Fruit fly (Drosophila melanogaster) whole organism, embryonic: ENCODE results near the gene zye.

ENCODE experiments used
- B-H1 ChIP-seq: fragments of 200-800 bp; sonication (Bioruptor generic); IDR thresholded peaks from 3 replicates; pipeline ENCODE4 v1.3.6; 2022; ENCODE audit warnings: missing biosample characterization, missing genetic modification characterization
- Blimp-1 ChIP-seq: fragments of 200-800 bp; sonication (Bioruptor generic); optimal IDR thresholded peaks from 3 replicates; lab custom pipeline; 2018; ENCODE audit warnings: missing biosample characterization, missing genetic modification characterization, mild to moderate bottlenecking, moderate library complexity, missing genetic modification reagents
- BtbVII ChIP-seq: fragments of 200-800 bp; sonication (Bioruptor generic); optimal IDR thresholded peaks from 3 replicates; lab custom pipeline; 2017; ENCODE audit warnings: missing biosample characterization, mild to moderate bottlenecking, missing genetic modification characterization
- CG10147 ChIP-seq: fragments of 200-800 bp; sonication (Bioruptor generic); optimal IDR thresholded peaks from 2 replicates; lab custom pipeline; 2019; ENCODE audit warnings: missing biosample characterization, mild to moderate bottlenecking, missing genetic modification characterization, moderate library complexity
- CG10543 ChIP-seq: fragments of 200-800 bp; sonication (Bioruptor generic); optimal IDR thresholded peaks from 3 replicates; lab custom pipeline; 2017; ENCODE audit warnings: missing biosample characterization, mild to moderate bottlenecking, missing genetic modification characterization, moderate library complexity
- CG12071 ChIP-seq: fragments of 200-800 bp; sonication (Bioruptor generic); optimal IDR thresholded peaks from 3 replicates; lab custom pipeline; 2018; ENCODE audit warnings: missing biosample characterization, mild to moderate bottlenecking, missing genetic modification characterization
- CG1233 ChIP-seq: fragments of 200-800 bp; sonication (Bioruptor generic); optimal IDR thresholded peaks from 4 replicates; lab custom pipeline; 2018; ENCODE audit warnings: missing biosample characterization, mild to moderate bottlenecking, missing genetic modification characterization
- CG13296 ChIP-seq: fragments of 200-800 bp; sonication (Bioruptor generic); optimal IDR thresholded peaks from 3 replicates; lab custom pipeline; 2018; ENCODE audit warnings: missing biosample characterization, mild to moderate bottlenecking, missing genetic modification characterization
- CG13424 ChIP-seq: fragments of 200-800 bp; sonication (Bioruptor generic); optimal IDR thresholded peaks from 2 replicates; lab custom pipeline; 2019; ENCODE audit warnings: missing biosample characterization, mild to moderate bottlenecking, missing genetic modification characterization, moderate library complexity
- CG1603 ChIP-seq: fragments of 200-800 bp; sonication (Bioruptor generic); optimal IDR thresholded peaks from 2 replicates; lab custom pipeline; 2019; ENCODE audit warnings: missing biosample characterization, mild to moderate bottlenecking, missing genetic modification characterization, moderate library complexity
- CG17385 ChIP-seq: fragments of 200-800 bp; sonication (Bioruptor generic); optimal IDR thresholded peaks from 3 replicates; lab custom pipeline; 2018; ENCODE audit warnings: missing biosample characterization, mild to moderate bottlenecking, missing genetic modification characterization
- CG17568 ChIP-seq: fragments of 200-800 bp; sonication (Bioruptor generic); optimal IDR thresholded peaks from 2 replicates; lab custom pipeline; 2018; ENCODE audit warnings: missing biosample characterization, mild to moderate bottlenecking, missing genetic modification characterization, moderate library complexity
- CG2199 ChIP-seq: fragments of 200-800 bp; sonication (Bioruptor generic); IDR thresholded peaks from 3 replicates; pipeline ENCODE4 v1.3.6; 2022; ENCODE audit warnings: missing biosample characterization, missing genetic modification characterization
- CG30431 ChIP-seq: fragments of 200-800 bp; sonication (Bioruptor generic); optimal IDR thresholded peaks from 2 replicates; lab custom pipeline; 2017; ENCODE audit warnings: missing biosample characterization, missing genetic modification characterization
- CG3281 ChIP-seq: fragments of 200-800 bp; sonication (Bioruptor generic); optimal IDR thresholded peaks from 3 replicates; lab custom pipeline; 2017; ENCODE audit warnings: missing biosample characterization, mild to moderate bottlenecking, missing genetic modification characterization
- CG34224 ChIP-seq: fragments of 200-800 bp; sonication (Bioruptor generic); IDR thresholded peaks from 3 replicates; pipeline ENCODE4 v1.3.6; 2022; ENCODE audit warnings: missing biosample characterization, missing genetic modification characterization; ENCODE audit not compliant: partially characterized antibody
- CG6813 ChIP-seq: fragments of 200-800 bp; sonication (Bioruptor generic); optimal IDR thresholded peaks from 2 replicates; lab custom pipeline; 2017; ENCODE audit warnings: missing biosample characterization, missing genetic modification characterization, mild to moderate bottlenecking, moderate library complexity, missing genetic modification reagents
- CG7271 ChIP-seq: fragments of 200-800 bp; sonication (Bioruptor generic); optimal IDR thresholded peaks from 2 replicates; lab custom pipeline; 2018; ENCODE audit warnings: missing biosample characterization, mild to moderate bottlenecking, missing genetic modification characterization, moderate library complexity
- CG7839 ChIP-seq: fragments of 200-800 bp; sonication (Bioruptor generic); optimal IDR thresholded peaks from 3 replicates; lab custom pipeline; 2018; ENCODE audit warnings: missing biosample characterization, mild to moderate bottlenecking, missing genetic modification characterization, moderate library complexity
- CG7987 ChIP-seq: fragments of 200-800 bp; sonication (Bioruptor generic); optimal IDR thresholded peaks from 2 replicates; lab custom pipeline; 2018; ENCODE audit warnings: missing biosample characterization, mild to moderate bottlenecking, missing genetic modification characterization, moderate library complexity
- CG8089 ChIP-seq: fragments of 200-800 bp; sonication (Bioruptor generic); optimal IDR thresholded peaks from 3 replicates; lab custom pipeline; 2016; ENCODE audit warnings: missing biosample characterization, missing genetic modification characterization
- CG8290 ChIP-seq, 3 experiments: fragments of 200-800 bp; sonication (Bioruptor generic); optimal IDR thresholded peaks; 2 replicates each; lab custom pipeline; 2016 to 2019; ENCODE audit warnings: missing biosample characterization in 3 of 3, missing genetic modification characterization in 3 of 3, mild to moderate bottlenecking in 2 of 3, moderate library complexity in 1 of 3
- CG9817 ChIP-seq: fragments of 200-800 bp; sonication (Bioruptor generic); optimal IDR thresholded peaks from 2 replicates; lab custom pipeline; 2018; ENCODE audit warnings: missing biosample characterization, mild to moderate bottlenecking, missing genetic modification characterization, moderate library complexity
- CoRest ChIP-seq: fragments of 200-800 bp; sonication (Bioruptor generic); optimal IDR thresholded peaks from 3 replicates; lab custom pipeline; 2018; ENCODE audit warnings: missing biosample characterization, mild to moderate bottlenecking, missing genetic modification characterization, moderate library complexity
- Dek ChIP-seq: fragments of 200-800 bp; sonication (Bioruptor generic); optimal IDR thresholded peaks from 3 replicates; lab custom pipeline; 2019; ENCODE audit warnings: missing biosample characterization, mild to moderate bottlenecking, missing genetic modification characterization, moderate library complexity
- Fer1 ChIP-seq: fragments of 200-800 bp; sonication (Bioruptor generic); optimal IDR thresholded peaks from 2 replicates; lab custom pipeline; 2017; ENCODE audit warnings: missing biosample characterization, mild to moderate bottlenecking, missing genetic modification characterization
- Hand ChIP-seq: fragments of 200-800 bp; sonication (Bioruptor generic); optimal IDR thresholded peaks from 2 replicates; lab custom pipeline; 2017; ENCODE audit warnings: mild to moderate bottlenecking, missing biosample characterization, missing genetic modification reagents, missing genetic modification characterization
- Hr39 ChIP-seq: fragments of >200 bp; optimal IDR thresholded peaks from 2 replicates; lab custom pipeline; 2017
- Jarid2 ChIP-seq: fragments of 200-800 bp; sonication (Bioruptor generic); optimal IDR thresholded peaks from 3 replicates; lab custom pipeline; 2017; ENCODE audit warnings: mild to moderate bottlenecking, missing biosample characterization, missing genetic modification reagents, missing genetic modification characterization
- MTF-1 ChIP-seq: fragments of 200-800 bp; sonication (Bioruptor generic); optimal IDR thresholded peaks from 2 replicates; lab custom pipeline; 2018; ENCODE audit warnings: missing biosample characterization, mild to moderate bottlenecking, missing genetic modification characterization, borderline replicate concordance
- NfI ChIP-seq: fragments of 200-800 bp; sonication (Bioruptor generic); optimal IDR thresholded peaks from 3 replicates; lab custom pipeline; 2018; ENCODE audit warnings: missing biosample characterization, mild to moderate bottlenecking, missing genetic modification characterization, moderate library complexity
- Optix ChIP-seq: fragments of 200-800 bp; sonication (Bioruptor generic); IDR thresholded peaks from 3 replicates; pipeline ENCODE4 v1.3.6; 2022; ENCODE audit warnings: missing biosample characterization, missing genetic modification characterization
- Six4 ChIP-seq: fragments of 200-800 bp; sonication (Bioruptor generic); optimal IDR thresholded peaks from 2 replicates; lab custom pipeline; 2016; ENCODE audit warnings: missing biosample characterization, missing genetic modification characterization
- caup ChIP-seq: fragments of 200-800 bp; sonication (Bioruptor generic); optimal IDR thresholded peaks from 3 replicates; lab custom pipeline; 2017; ENCODE audit warnings: missing biosample characterization, mild to moderate bottlenecking, missing genetic modification characterization, moderate library complexity; ENCODE audit not compliant: severe bottlenecking
- ci ChIP-seq: fragments of 200-800 bp; sonication (Bioruptor generic); IDR thresholded peaks from 3 replicates; pipeline ENCODE4 v1.3.6; 2022; ENCODE audit warnings: missing biosample characterization, missing genetic modification characterization
- emc ChIP-seq: fragments of 200-800 bp; sonication (Bioruptor generic); optimal IDR thresholded peaks from 2 replicates; lab custom pipeline; 2016; ENCODE audit warnings: missing biosample characterization, missing genetic modification characterization
- fd102C ChIP-seq: fragments of 200-800 bp; sonication (Bioruptor generic); optimal IDR thresholded peaks from 2 replicates; lab custom pipeline; 2018; ENCODE audit warnings: missing biosample characterization, mild to moderate bottlenecking, missing genetic modification characterization, moderate library complexity
- fd3F ChIP-seq: fragments of 200-800 bp; sonication (Bioruptor generic); optimal IDR thresholded peaks from 2 replicates; lab custom pipeline; 2018; ENCODE audit warnings: missing biosample characterization, mild to moderate bottlenecking, missing genetic modification characterization, moderate library complexity
- gcm ChIP-seq: fragments of 200-800 bp; sonication (Bioruptor generic); optimal IDR thresholded peaks from 2 replicates; lab custom pipeline; 2019; ENCODE audit warnings: missing biosample characterization, mild to moderate bottlenecking, missing genetic modification characterization, moderate library complexity
- gem ChIP-seq: fragments of 200-800 bp; sonication (Bioruptor generic); optimal IDR thresholded peaks from 2 replicates; lab custom pipeline; 2019; ENCODE audit warnings: missing biosample characterization, mild to moderate bottlenecking, missing genetic modification characterization, moderate library complexity
- hkb ChIP-seq, 2 experiments: fragments of 200-800 bp in 1 of 2; fragments of >200 bp in 1 of 2; sonication (Bioruptor generic) in 1 of 2; IDR thresholded peaks in 1 of 2; optimal IDR thresholded peaks in 1 of 2; 2 replicates each; pipeline versions ENCODE4 v1.3.6 to Lab custom; 2017 to 2022; ENCODE audit warnings: missing biosample characterization in 1 of 2, missing genetic modification characterization in 1 of 2
- lab ChIP-seq: fragments of 200-800 bp; sonication (Bioruptor generic); optimal IDR thresholded peaks from 3 replicates; lab custom pipeline; 2017; ENCODE audit warnings: missing biosample characterization, missing genetic modification characterization, mild to moderate bottlenecking, moderate library complexity, missing genetic modification reagents
- nom ChIP-seq: fragments of 200-800 bp; sonication (Bioruptor generic); optimal IDR thresholded peaks from 2 replicates; lab custom pipeline; 2017; ENCODE audit warnings: missing biosample characterization, missing genetic modification characterization, mild to moderate bottlenecking, moderate library complexity, missing genetic modification reagents
- seq ChIP-seq: fragments of 200-800 bp; sonication (Bioruptor generic); IDR thresholded peaks from 2 replicates; pipeline ENCODE4 v1.3.6; 2022; ENCODE audit warnings: missing biosample characterization, missing genetic modification characterization
- slp2 ChIP-seq: fragments of 200-800 bp; sonication (Bioruptor generic); optimal IDR thresholded peaks from 2 replicates; lab custom pipeline; 2016; ENCODE audit warnings: missing biosample characterization, missing genetic modification characterization
- tll ChIP-seq, 2 experiments: fragments of 200-800 bp in 1 of 2; fragments of >200 bp in 1 of 2; sonication (Bioruptor generic) in 1 of 2; optimal IDR thresholded peaks; 2 replicates each; lab custom pipeline; 2017 to 2019; ENCODE audit warnings: missing biosample characterization in 2 of 2, missing genetic modification characterization in 2 of 2, mild to moderate bottlenecking in 1 of 2, moderate library complexity in 1 of 2
- unc-4 ChIP-seq: fragments of 200-800 bp; sonication (Bioruptor generic); IDR thresholded peaks from 2 replicates; pipeline ENCODE4 v1.3.6; 2022; ENCODE audit warnings: missing biosample characterization, missing genetic modification characterization; ENCODE audit not compliant: partially characterized antibody

The zye gene

DNA sequence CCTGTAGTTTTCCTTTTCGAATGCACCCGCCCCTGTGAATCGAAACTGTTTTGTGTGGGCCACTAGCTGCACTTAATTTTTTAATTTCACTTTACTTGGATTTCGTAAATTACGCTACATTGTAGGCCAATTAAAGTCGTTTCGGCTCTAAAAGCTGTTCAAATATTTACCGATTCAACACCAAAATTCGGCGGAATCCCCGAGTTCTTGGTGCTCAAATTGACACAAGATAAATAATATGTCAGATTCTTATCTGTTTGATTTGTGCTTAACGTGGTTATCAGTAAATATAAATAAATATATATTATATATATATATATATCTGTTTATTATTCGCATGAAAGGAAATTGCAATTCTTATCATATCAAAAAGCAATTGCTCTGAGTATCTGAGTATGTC is 34.6 kb downstream of the zye start (continued):
- TF ChIP-seq hkb (optimal IDR thresholded peaks at IDR 0.05; lab: Kevin White, UChicago): no peak
- TF ChIP-seq hkb (GFP tag; IDR thresholded peaks at IDR 0.05; lab: Robert Waterston, UW): 0 out of 2 replicates have a peak, but pooled peaks have one; percentile 49
- TF ChIP-seq CG34224 (GFP tag; lab: Robert Waterston, UW): no peak
- peak; percentile 7 for TF ChIP-seq Blimp-1
- TF ChIP-seq CG6813 (GFP tag; lab: Kevin White, UChicago): peak; percentile 83
- no peak for TF ChIP-seq slp2 (GFP tag; lab: Kevin White, UChicago)
- TF ChIP-seq unc-4 (GFP tag; lab: Robert Waterston, UW): no peak
- TF ChIP-seq CG17385 (GFP tag; lab: Kevin White, UChicago): peak; percentile 38
- TF ChIP-seq tll (GFP tag; optimal IDR thresholded peaks at IDR 0.05; lab: Kevin White, UChicago): no peak
- TF ChIP-seq BtbVII (GFP tag; lab: Kevin White, UChicago): peak; percentile 82
- TF ChIP-seq fd3F (GFP tag; lab: Kevin White, UChicago): peak; percentile 61
- TF ChIP-seq CG13424 (tag; lab: Kevin White, UChicago): peak; percentile 27
- TF ChIP-seq CG10147 (GFP tag; lab: Kevin White, UChicago): peak; percentile 62
- peak; percentile 9 for TF ChIP-seq CG7271 (tag; lab: Kevin White, UChicago)
- TF ChIP-seq CG12071 (GFP tag; lab: Kevin White, UChicago): peak; percentile 67
- TF ChIP-seq CG2199: no peak
- peak; percentile 80 for TF ChIP-seq CG3281 (GFP tag; lab: Kevin White, UChicago)
- TF ChIP-seq B-H1 (GFP tag; lab: Robert Waterston, UW): no peak
- peak; percentile 0 for TF ChIP-seq Jarid2 (GFP tag; lab: Kevin White, UChicago)
- no peak for TF ChIP-seq CG8089
- peak; percentile 2 for TF ChIP-seq CG7839 (tag; lab: Kevin White, UChicago)
- peak; percentile 37 for TF ChIP-seq nom (GFP tag; lab: Kevin White, UChicago)
- TF ChIP-seq fd102C: peak; percentile 48
- TF ChIP-seq CG8290 (GFP tag; optimal IDR thresholded peaks at IDR 0.05; lab: Kevin White, UChicago): no peak
- peak in 1 of 2 experiments; percentile 72 for TF ChIP-seq CG8290 (tag; optimal IDR thresholded peaks at IDR 0.05; lab: Kevin White, UChicago)
- TF ChIP-seq Optix: no peak
- peak; percentile 2 for TF ChIP-seq CG1603 (tag; lab: Kevin White, UChicago)
- peak; percentile 30 for TF ChIP-seq Dek (tag; lab: Kevin White, UChicago)
- peak; percentile 20 for TF ChIP-seq CoRest
- 0 out of 2 replicates have a peak, but pooled peaks have one; percentile 23 for TF ChIP-seq seq (GFP tag; lab: Robert Waterston, UW)
- TF ChIP-seq Hr39: no peak
- TF ChIP-seq emc (GFP tag; lab: Kevin White, UChicago): no peak
- peak; percentile 80 for TF ChIP-seq MTF-1 (GFP tag; lab: Kevin White, UChicago)
- TF ChIP-seq CG17568: peak; percentile 68
- TF ChIP-seq NfI (GFP tag; lab: Kevin White, UChicago): peak; percentile 45
- peak; percentile 66 for TF ChIP-seq CG1233 (GFP tag; lab: Kevin White, UChicago)
- TF ChIP-seq CG10543 (GFP tag; lab: Kevin White, UChicago): peak; percentile 49
- TF ChIP-seq gcm: peak; percentile 55
- TF ChIP-seq caup: peak; percentile 71
- peak; percentile 82 for TF ChIP-seq CG7987
- TF ChIP-seq gem (tag; lab: Kevin White, UChicago): peak; percentile 27
- TF ChIP-seq Hand (GFP tag; lab: Kevin White, UChicago): peak; percentile 20
- TF ChIP-seq Six4 (GFP tag; lab: Kevin White, UChicago): no peak
- peak; percentile 84 for TF ChIP-seq lab (GFP tag; lab: Kevin White, UChicago)
- TF ChIP-seq CG9817 (tag; lab: Kevin White, UChicago): peak; percentile 29
- peak; percentile 69 for TF ChIP-seq CG13296 (GFP tag; lab: Kevin White, UChicago)
- TF ChIP-seq ci (GFP tag; lab: Robert Waterston, UW): 0 out of 3 replicates have a peak, but pooled peaks have one; percentile 32
- no peak for TF ChIP-seq CG30431 (GFP tag; lab: Kevin White, UChicago)
- TF ChIP-seq Fer1 (GFP tag; lab: Kevin White, UChicago): peak; percentile 75
